Fruit fly (Drosophila melanogaster) Kc167 (cell line): ENCODE results near the gene CG7724.

ENCODE experiments used
- Myc ChIP-seq: fragments of >200 bp; optimal IDR thresholded peaks from 2 replicates; lab custom pipeline; 2017; ENCODE audit warnings: missing external identifiers
- Sin3A ChIP-seq: fragments of >200 bp; optimal IDR thresholded peaks from 2 replicates; lab custom pipeline; 2018; ENCODE audit warnings: missing external identifiers
- h ChIP-seq: fragments of >200 bp; optimal IDR thresholded peaks from 3 replicates; lab custom pipeline; 2018; ENCODE audit warnings: missing external identifiers
- insv ChIP-seq: fragments of >200 bp; optimal IDR thresholded peaks from 3 replicates; lab custom pipeline; 2018; ENCODE audit warnings: missing external identifiers
- psq ChIP-seq: fragments of >200 bp; optimal IDR thresholded peaks from 2 replicates; lab custom pipeline; 2017; ENCODE audit warnings: missing external identifiers
- ttk ChIP-seq: sonication (Bioruptor generic); optimal IDR thresholded peaks from 2 replicates; lab custom pipeline; 2017; ENCODE audit warnings: missing external identifiers

Gene CG7724

DNA sequence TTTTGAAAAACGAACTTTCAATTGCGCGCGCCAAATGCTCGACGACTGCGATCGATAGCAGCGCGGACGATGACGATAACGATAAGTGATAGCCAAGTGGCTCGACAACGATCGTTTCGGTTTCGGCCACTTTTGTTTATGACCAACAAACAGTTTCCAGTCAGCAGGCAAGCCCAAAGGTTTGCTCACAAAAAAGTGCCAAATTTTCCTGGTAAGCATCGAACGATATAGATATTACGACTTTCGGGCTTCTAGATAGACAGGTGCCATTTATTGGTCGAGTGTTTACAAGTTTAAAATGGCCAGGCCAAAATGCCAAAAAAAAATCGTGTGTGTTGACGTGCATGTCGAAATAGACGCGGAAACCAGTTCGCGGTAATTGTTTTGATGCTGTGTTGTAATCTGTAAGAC lies at the start of gene CG7724:
Gene CG7724 (plus strand): TSS at position 147 of the 411 bp plus-strand sequence.
- TF ChIP-seq insv (lab: Kevin White, UChicago) (no peak), ttk (lab: Kevin White, UChicago) (no peak), Myc (lab: Kevin White, UChicago) (no peak), Sin3A (lab: Kevin White, UChicago) (no peak), psq (lab: Kevin White, UChicago) (no peak), h (lab: Kevin White, UChicago) (no peak)

DNA sequence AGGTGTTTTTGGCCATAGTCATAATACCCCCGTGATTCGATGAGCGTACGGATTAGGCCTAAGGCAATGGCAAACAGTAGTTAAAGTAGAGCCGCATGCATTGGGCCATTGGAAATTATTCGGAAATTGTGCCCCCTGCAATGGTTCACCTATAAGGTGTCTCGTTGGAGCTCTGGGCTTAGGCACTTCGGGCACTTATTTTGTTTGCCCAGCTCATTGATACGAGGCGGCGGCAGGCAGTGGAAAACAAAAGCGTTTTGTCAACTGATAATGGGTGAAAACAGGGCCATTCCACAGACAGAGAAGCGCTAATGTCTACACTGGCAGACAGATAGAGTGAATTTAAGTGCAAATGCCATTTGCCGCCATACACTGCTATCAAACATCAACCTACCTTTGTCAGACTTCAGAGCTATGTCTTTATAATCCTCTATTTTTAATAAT lies 49.1 kb upstream of the CG7724 start:
- no peak for TF ChIP-seq insv (lab: Kevin White, UChicago)
- no peak for TF ChIP-seq psq (lab: Kevin White, UChicago)
- no peak for TF ChIP-seq Sin3A (lab: Kevin White, UChicago)
- TF ChIP-seq ttk (lab: Kevin White, UChicago): no peak
- no peak for TF ChIP-seq h (lab: Kevin White, UChicago)

DNA sequence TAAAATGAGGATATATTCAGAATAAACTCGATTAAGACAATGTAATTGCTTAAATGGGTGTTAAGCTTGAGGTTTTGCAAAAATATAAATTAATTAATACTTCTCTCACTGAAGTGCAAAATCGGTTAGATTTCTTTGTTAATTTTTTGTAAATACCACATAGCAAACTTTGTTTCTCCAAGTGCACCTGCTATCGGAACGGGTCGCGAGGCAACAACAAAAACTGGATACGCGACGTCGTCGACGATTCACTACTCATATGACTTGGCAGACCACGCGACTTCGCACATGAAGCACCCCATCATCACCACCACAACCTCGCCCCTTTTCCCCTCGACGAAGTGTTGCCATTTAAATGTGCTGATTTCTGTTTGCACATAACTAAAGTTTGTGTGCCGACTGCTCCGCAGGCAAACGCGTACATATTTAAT lies 48.4 kb upstream of the CG7724 start:
- TF ChIP-seq h (lab: Kevin White, UChicago) (no peak), psq (lab: Kevin White, UChicago) (no peak), Sin3A (lab: Kevin White, UChicago) (no peak), insv (lab: Kevin White, UChicago) (no peak), ttk (lab: Kevin White, UChicago) (no peak), Myc (lab: Kevin White, UChicago) (no peak)

DNA sequence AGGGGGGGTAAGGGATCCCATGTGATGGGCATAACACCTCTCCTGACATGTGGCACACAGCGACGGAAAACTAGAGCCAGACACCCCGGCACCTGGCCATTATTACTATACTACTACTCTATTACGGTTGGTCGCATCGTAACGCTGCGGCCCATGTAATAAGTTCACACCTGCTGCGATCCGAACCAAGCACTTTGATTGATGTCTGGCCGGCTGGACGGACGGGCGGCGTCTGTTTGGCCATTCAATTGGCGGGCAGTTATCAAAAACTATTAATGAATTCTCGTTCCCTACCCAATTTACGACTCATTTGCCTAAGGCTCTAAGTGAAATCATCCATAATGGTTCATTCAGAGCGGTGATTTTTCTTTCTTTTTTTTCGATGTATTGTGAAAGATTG lies 47.9 kb upstream of the CG7724 start:
- TF ChIP-seq Myc (lab: Kevin White, UChicago): no peak
- TF ChIP-seq h (lab: Kevin White, UChicago): no peak
- TF ChIP-seq ttk (lab: Kevin White, UChicago): no peak
- no peak for TF ChIP-seq insv (lab: Kevin White, UChicago)
- no peak for TF ChIP-seq Sin3A (lab: Kevin White, UChicago)
- TF ChIP-seq psq (lab: Kevin White, UChicago): no peak

DNA sequence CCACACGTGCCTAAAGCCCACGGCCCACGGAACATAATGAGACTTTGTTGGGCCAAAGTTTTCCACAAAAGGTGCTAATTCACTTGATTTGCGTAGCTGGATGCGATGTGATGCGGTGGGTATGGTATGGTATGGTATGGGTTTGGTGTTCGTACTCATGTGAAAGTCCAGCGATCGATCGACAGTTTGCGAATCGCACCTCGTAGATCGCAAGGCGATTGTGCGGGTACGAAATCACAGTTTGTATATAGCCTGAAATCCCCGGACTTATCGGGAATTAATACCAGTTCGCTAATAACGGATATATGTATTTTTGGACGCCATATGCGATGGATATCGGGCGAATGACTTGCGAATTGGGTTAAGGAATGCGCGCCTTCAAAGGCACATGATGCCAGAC lies 47.5 kb upstream of the CG7724 start:
- TF ChIP-seq insv (lab: Kevin White, UChicago): no peak
- TF ChIP-seq psq (lab: Kevin White, UChicago): no peak
- no peak for TF ChIP-seq ttk (lab: Kevin White, UChicago)
- TF ChIP-seq h (lab: Kevin White, UChicago): no peak

DNA sequence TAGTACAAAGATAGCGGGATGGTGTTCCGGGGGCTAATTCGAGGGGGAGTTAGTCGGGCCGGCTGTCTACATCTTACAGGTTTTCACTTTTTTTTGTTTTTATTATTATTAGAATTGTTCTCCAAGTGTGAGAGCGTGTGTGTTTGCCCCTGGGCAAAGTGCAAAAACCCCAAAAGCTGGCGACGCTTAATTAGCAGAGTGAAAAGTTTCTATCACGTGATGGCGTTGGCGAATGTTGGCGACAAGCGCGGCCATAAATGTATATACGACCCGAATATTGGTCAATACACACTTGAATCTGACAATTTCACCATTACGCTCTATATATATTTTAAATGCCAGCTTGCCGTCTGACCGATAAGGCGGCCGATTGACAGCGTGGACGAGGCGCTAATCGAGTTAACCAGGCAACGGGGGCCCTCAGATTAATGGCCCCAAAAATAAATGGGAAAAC lies 46.5 kb upstream of the CG7724 start:
- TF ChIP-seq h (lab: Kevin White, UChicago): no peak
- no peak for TF ChIP-seq psq (lab: Kevin White, UChicago)
- TF ChIP-seq ttk (lab: Kevin White, UChicago): no peak
- TF ChIP-seq insv (lab: Kevin White, UChicago): no peak
- no peak for TF ChIP-seq Sin3A (lab: Kevin White, UChicago)
- TF ChIP-seq Myc (lab: Kevin White, UChicago): no peak

DNA sequence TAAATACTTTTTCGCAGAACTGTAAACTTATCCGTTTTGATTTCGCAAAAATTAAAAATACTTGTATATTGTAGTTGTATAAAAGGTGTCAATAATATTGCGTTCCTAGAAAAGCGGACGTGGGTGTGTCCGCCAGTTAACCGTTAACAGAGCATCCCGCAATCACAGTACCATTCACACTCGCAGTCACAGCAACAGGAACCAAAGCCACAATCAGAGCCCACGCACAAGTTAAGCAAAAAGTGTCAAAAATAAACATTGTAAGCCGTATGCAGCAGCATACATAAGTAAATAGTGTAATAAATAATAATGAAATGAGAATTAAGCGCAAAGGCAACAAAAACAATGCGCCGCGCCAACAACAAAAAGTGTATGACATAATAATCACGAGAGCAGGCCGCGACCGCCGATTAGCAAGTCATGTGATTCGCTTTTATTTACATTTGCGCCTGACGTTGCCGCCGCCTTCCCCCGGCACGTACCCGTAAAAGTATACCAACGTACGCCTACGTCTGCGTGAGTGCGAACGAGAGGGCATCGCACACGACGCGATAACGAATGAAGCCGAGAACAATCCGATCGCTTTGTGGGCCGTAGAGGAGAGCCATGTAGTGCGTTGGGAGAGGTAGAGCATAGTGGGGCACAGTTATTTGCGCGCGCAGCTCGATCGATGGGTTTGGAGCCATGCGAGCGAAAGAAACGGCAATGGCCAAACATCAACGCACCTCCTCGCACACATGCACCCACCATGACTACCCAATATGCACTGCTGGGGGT lies 45.5 kb upstream of the CG7724 start:
- no peak for TF ChIP-seq ttk (lab: Kevin White, UChicago)
- TF ChIP-seq Sin3A (lab: Kevin White, UChicago): no peak
- no peak for TF ChIP-seq insv (lab: Kevin White, UChicago)
- TF ChIP-seq psq (lab: Kevin White, UChicago): no peak
- no peak for TF ChIP-seq Myc (lab: Kevin White, UChicago)

DNA sequence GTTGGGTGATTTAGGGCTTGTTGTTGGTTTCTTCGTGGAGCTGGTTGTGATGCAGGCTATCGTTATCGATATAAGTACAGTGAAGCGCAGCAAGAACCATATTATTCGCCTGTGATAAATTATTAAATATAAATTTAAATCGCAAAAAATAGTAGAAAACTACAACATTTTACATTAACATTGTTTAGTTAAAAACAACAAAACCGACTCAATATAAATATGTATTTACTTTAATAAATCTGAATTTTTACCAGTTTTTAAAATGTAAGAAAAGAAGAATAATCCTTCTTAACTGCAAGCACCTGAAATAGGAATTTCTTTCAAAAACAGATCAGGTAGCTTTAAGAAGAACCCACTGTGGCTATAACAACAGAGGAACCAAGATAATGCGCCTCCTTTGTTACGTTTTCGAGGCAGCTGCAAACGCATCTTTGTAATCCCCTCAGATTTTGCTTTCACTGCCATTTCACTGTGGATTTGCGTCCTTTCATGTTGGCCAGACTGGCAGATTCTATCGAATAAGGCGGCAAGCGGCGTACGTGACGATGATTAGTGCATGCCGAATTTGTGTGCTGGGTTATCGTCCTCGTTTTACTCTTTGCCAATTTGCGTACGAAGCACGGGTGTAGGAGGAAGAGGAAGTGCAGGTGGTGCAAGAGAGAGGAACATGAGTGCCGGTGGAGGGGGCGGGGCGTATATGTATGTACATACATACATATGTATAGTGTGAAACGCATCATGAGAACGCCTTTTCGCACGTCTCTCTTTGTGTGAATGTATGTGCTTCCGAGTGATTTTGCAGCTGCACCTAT lies 44.7 kb upstream of the CG7724 start:
- TF ChIP-seq psq (lab: Kevin White, UChicago): no peak
- no peak for TF ChIP-seq Myc (lab: Kevin White, UChicago)
- no peak for TF ChIP-seq h (lab: Kevin White, UChicago)
- TF ChIP-seq ttk (lab: Kevin White, UChicago): no peak
- TF ChIP-seq Sin3A (lab: Kevin White, UChicago): no peak
- no peak for TF ChIP-seq insv (lab: Kevin White, UChicago)

- TF ChIP-seq insv (lab: Kevin White, UChicago) (no peak), h (lab: Kevin White, UChicago) (no peak), Sin3A (lab: Kevin White, UChicago) (no peak), ttk (lab: Kevin White, UChicago) (no peak), psq (lab: Kevin White, UChicago) (no peak), Myc (lab: Kevin White, UChicago) (no peak)
Observed at dm6 chr3L:17011351-17012016, 43.9 kb upstream of the CG7724 start.

dm6 chr3L:17012017-17012719 lies 43.2 kb upstream of the CG7724 start, which contains the start of gene CG3764:
Gene CG3764, minus strand, starts transcription at chr3L:17012565.
- TF ChIP-seq psq (lab: Kevin White, UChicago): no peak
